Fruit fly (Drosophila melanogaster) whole organism, prepupa: Measurements from ENCODE around the gene Sugb.

Source experiments
- Blimp-1 ChIP-seq: fragments of 200-800 bp; sonication (Bioruptor generic); optimal IDR thresholded peaks from 3 replicates; lab custom pipeline; 2017; ENCODE audit warnings: missing biosample characterization, missing genetic modification characterization, mild to moderate bottlenecking, moderate library complexity, missing genetic modification reagents
- CG10631 ChIP-seq: fragments of 200-800 bp; sonication (Bioruptor generic); optimal IDR thresholded peaks from 2 replicates; lab custom pipeline; 2016; ENCODE audit warnings: missing biosample characterization, missing genetic modification characterization
- CG10669 ChIP-seq: fragments of 200-800 bp; sonication (Bioruptor generic); optimal IDR thresholded peaks from 3 replicates; lab custom pipeline; 2018; ENCODE audit warnings: missing biosample characterization, mild to moderate bottlenecking, missing genetic modification characterization, moderate library complexity
- CG11294 ChIP-seq: fragments of 200-800 bp; sonication (Bioruptor generic); IDR thresholded peaks from 2 replicates; pipeline ENCODE4 v1.3.6; 2022; ENCODE audit warnings: missing biosample characterization, missing genetic modification characterization
- CG11762 ChIP-seq: fragments of 200-800 bp; sonication (Bioruptor generic); optimal IDR thresholded peaks from 3 replicates; lab custom pipeline; 2016; ENCODE audit warnings: missing biosample characterization, missing genetic modification characterization; ENCODE audit not compliant: insufficient read depth
- CG1621 ChIP-seq: fragments of 200-800 bp; sonication (Bioruptor generic); optimal IDR thresholded peaks from 3 replicates; lab custom pipeline; 2018; ENCODE audit warnings: missing biosample characterization, mild to moderate bottlenecking, missing genetic modification characterization
- CG16779 ChIP-seq: fragments of 200-800 bp; sonication (Bioruptor generic); optimal IDR thresholded peaks from 3 replicates; lab custom pipeline; 2017; ENCODE audit warnings: missing biosample characterization, mild to moderate bottlenecking, missing genetic modification characterization
- CG3032 ChIP-seq: fragments of 200-800 bp; optimal IDR thresholded peaks from 2 replicates; lab custom pipeline; 2019; ENCODE audit warnings: missing biosample characterization, mild to moderate bottlenecking, missing genetic modification characterization, moderate library complexity
- CG31627 ChIP-seq: fragments of 200-800 bp; sonication (Bioruptor generic); optimal IDR thresholded peaks from 3 replicates; lab custom pipeline; 2016; ENCODE audit warnings: missing biosample characterization, missing genetic modification characterization
- CG32006 ChIP-seq: fragments of 200-800 bp; sonication (Bioruptor generic); optimal IDR thresholded peaks from 3 replicates; lab custom pipeline; 2017; ENCODE audit warnings: missing biosample characterization, mild to moderate bottlenecking, missing genetic modification characterization
- CG34406 ChIP-seq: fragments of 200-800 bp; sonication (Bioruptor generic); optimal IDR thresholded peaks from 3 replicates; lab custom pipeline; 2016; ENCODE audit warnings: missing biosample characterization, missing genetic modification characterization
- CG3919 ChIP-seq: fragments of 200-800 bp; sonication (Bioruptor generic); optimal IDR thresholded peaks from 3 replicates; lab custom pipeline; 2016; ENCODE audit warnings: missing biosample characterization, missing genetic modification characterization
- CG4318 ChIP-seq: fragments of 200-800 bp; sonication (Bioruptor generic); optimal IDR thresholded peaks from 3 replicates; lab custom pipeline; 2017; ENCODE audit warnings: missing biosample characterization, mild to moderate bottlenecking, missing genetic modification characterization
- CG6163 ChIP-seq: fragments of 200-800 bp; sonication (Bioruptor generic); IDR thresholded peaks from 3 replicates; pipeline ENCODE4 v1.3.6; 2022; ENCODE audit warnings: missing biosample characterization, missing genetic modification characterization
- CG6276 ChIP-seq: fragments of 200-800 bp; sonication (Bioruptor generic); optimal IDR thresholded peaks from 2 replicates; lab custom pipeline; 2017; ENCODE audit warnings: missing biosample characterization, mild to moderate bottlenecking, missing genetic modification characterization
- CG6792 ChIP-seq: fragments of 200-800 bp; sonication (Bioruptor generic); optimal IDR thresholded peaks from 3 replicates; lab custom pipeline; 2016; ENCODE audit warnings: missing biosample characterization, missing genetic modification characterization
- CG6808 ChIP-seq: fragments of 200-800 bp; sonication (Bioruptor generic); optimal IDR thresholded peaks from 3 replicates; lab custom pipeline; 2017; ENCODE audit warnings: missing biosample characterization, missing genetic modification characterization, mild to moderate bottlenecking, moderate library complexity, missing genetic modification reagents
- CG6854 ChIP-seq: fragments of 200-800 bp; sonication (Bioruptor generic); optimal IDR thresholded peaks from 2 replicates; lab custom pipeline; 2017; ENCODE audit warnings: missing biosample characterization, mild to moderate bottlenecking, missing genetic modification characterization
- CG7368 ChIP-seq: fragments of 200-800 bp; sonication (Bioruptor generic); optimal IDR thresholded peaks from 3 replicates; lab custom pipeline; 2016; ENCODE audit warnings: missing biosample characterization, missing genetic modification characterization
- CG8119 ChIP-seq: fragments of 200-800 bp; sonication (Bioruptor generic); IDR thresholded peaks from 3 replicates; pipeline ENCODE4 v1.3.6; 2022; ENCODE audit warnings: missing biosample characterization, missing genetic modification characterization
- CG8319 ChIP-seq: fragments of 200-800 bp; sonication (Bioruptor generic); optimal IDR thresholded peaks from 3 replicates; lab custom pipeline; 2016; ENCODE audit warnings: missing biosample characterization, missing genetic modification characterization
- CG9139 ChIP-seq: fragments of 200-800 bp; sonication (Bioruptor generic); optimal IDR thresholded peaks from 3 replicates; lab custom pipeline; 2017; ENCODE audit warnings: missing biosample characterization, mild to moderate bottlenecking, missing genetic modification characterization
- Eip75B ChIP-seq: fragments of 200-800 bp; sonication (Bioruptor generic); optimal IDR thresholded peaks from 3 replicates; lab custom pipeline; 2016; ENCODE audit warnings: missing biosample characterization, missing genetic modification characterization
- Ets21C ChIP-seq: fragments of 200-800 bp; sonication (Bioruptor generic); optimal IDR thresholded peaks from 3 replicates; lab custom pipeline; 2016; ENCODE audit warnings: missing biosample characterization, missing genetic modification characterization
- Ets96B ChIP-seq: fragments of 200-800 bp; optimal IDR thresholded peaks from 2 replicates; lab custom pipeline; 2019; ENCODE audit warnings: missing biosample characterization, mild to moderate bottlenecking, missing genetic modification characterization, moderate library complexity
- Gug ChIP-seq: fragments of 200-800 bp; sonication (Bioruptor generic); IDR thresholded peaks from 2 replicates; pipeline ENCODE4 v1.3.6; 2022; ENCODE audit warnings: missing biosample characterization, missing genetic modification characterization
- Hr38 ChIP-seq: sonication (Bioruptor generic); optimal IDR thresholded peaks from 2 replicates; lab custom pipeline; 2016; ENCODE audit warnings: missing biosample characterization, missing genetic modification characterization
- Hr39 ChIP-seq: fragments of 200-800 bp; sonication (Bioruptor generic); optimal IDR thresholded peaks from 2 replicates; lab custom pipeline; 2016; ENCODE audit warnings: missing biosample characterization, missing genetic modification characterization
- Lpt ChIP-seq: fragments of 200-800 bp; sonication (Bioruptor generic); optimal IDR thresholded peaks from 3 replicates; lab custom pipeline; 2016; ENCODE audit warnings: missing biosample characterization, missing genetic modification characterization
- Met ChIP-seq: fragments of 200-800 bp; sonication (Bioruptor generic); optimal IDR thresholded peaks from 3 replicates; lab custom pipeline; 2016; ENCODE audit warnings: missing biosample characterization, missing genetic modification characterization
- OdsH ChIP-seq: fragments of 200-800 bp; sonication (Bioruptor generic); optimal IDR thresholded peaks from 3 replicates; lab custom pipeline; 2016; ENCODE audit warnings: missing biosample characterization, missing genetic modification characterization
- Smox ChIP-seq: fragments of 200-800 bp; sonication (Bioruptor generic); optimal IDR thresholded peaks from 3 replicates; lab custom pipeline; 2016; ENCODE audit warnings: missing biosample characterization, missing genetic modification characterization
- Sox102F ChIP-seq: fragments of 200-800 bp; sonication (Bioruptor generic); optimal IDR thresholded peaks from 2 replicates; lab custom pipeline; 2016; ENCODE audit warnings: missing biosample characterization, mild to moderate bottlenecking, missing genetic modification characterization
- Sox14 ChIP-seq: fragments of 200-800 bp; sonication (Bioruptor generic); optimal IDR thresholded peaks from 3 replicates; lab custom pipeline; 2016; ENCODE audit warnings: missing biosample characterization, missing genetic modification characterization
- Sox15 ChIP-seq: fragments of 200-800 bp; sonication (Bioruptor generic); optimal IDR thresholded peaks from 3 replicates; lab custom pipeline; 2016; ENCODE audit warnings: missing biosample characterization, missing genetic modification characterization
- achi ChIP-seq: fragments of 200-800 bp; sonication (Bioruptor generic); optimal IDR thresholded peaks from 3 replicates; lab custom pipeline; 2016; ENCODE audit warnings: missing biosample characterization, missing genetic modification characterization
- cyc ChIP-seq: fragments of 200-800 bp; sonication (Bioruptor generic); optimal IDR thresholded peaks from 3 replicates; lab custom pipeline; 2016; ENCODE audit warnings: missing biosample characterization, missing genetic modification characterization
- dac ChIP-seq: fragments of 200-800 bp; sonication (Bioruptor generic); optimal IDR thresholded peaks from 2 replicates; lab custom pipeline; 2017; ENCODE audit warnings: missing biosample characterization, mild to moderate bottlenecking, missing genetic modification characterization
- dsx ChIP-seq: fragments of 200-800 bp; optimal IDR thresholded peaks from 3 replicates; lab custom pipeline; 2019; ENCODE audit warnings: missing biosample characterization, mild to moderate bottlenecking, missing genetic modification characterization, moderate library complexity; ENCODE audit not compliant: poor library complexity, severe bottlenecking
- eg ChIP-seq: fragments of 200-800 bp; sonication (Bioruptor generic); IDR thresholded peaks from 3 replicates; pipeline ENCODE4 v1.3.6; 2022; ENCODE audit warnings: missing biosample characterization, missing genetic modification characterization
- esn ChIP-seq: fragments of 200-800 bp; sonication (Bioruptor generic); optimal IDR thresholded peaks from 2 replicates; lab custom pipeline; 2016; ENCODE audit warnings: missing biosample characterization, mild to moderate bottlenecking, missing genetic modification characterization, moderate library complexity
- fd59A ChIP-seq: fragments of 200-800 bp; sonication (Bioruptor generic); optimal IDR thresholded peaks from 2 replicates; lab custom pipeline; 2017; ENCODE audit warnings: missing biosample characterization, mild to moderate bottlenecking, missing genetic modification characterization, missing genetic modification reagents
- fkh ChIP-seq: fragments of 200-800 bp; sonication (Bioruptor generic); optimal IDR thresholded peaks from 3 replicates; lab custom pipeline; 2017; ENCODE audit warnings: missing biosample characterization, mild to moderate bottlenecking, missing genetic modification characterization, moderate library complexity
- lz ChIP-seq: fragments of 200-800 bp; sonication (Bioruptor generic); optimal IDR thresholded peaks from 3 replicates; lab custom pipeline; 2016; ENCODE audit warnings: missing biosample characterization, missing genetic modification characterization
- net ChIP-seq: fragments of 200-800 bp; sonication (Bioruptor generic); optimal IDR thresholded peaks from 3 replicates; lab custom pipeline; 2016; ENCODE audit warnings: missing biosample characterization, missing genetic modification characterization
- pdm3 ChIP-seq: fragments of 200-800 bp; sonication (Bioruptor generic); optimal IDR thresholded peaks from 3 replicates; lab custom pipeline; 2016; ENCODE audit warnings: missing biosample characterization, missing genetic modification characterization
- salr ChIP-seq, 2 experiments: fragments of 200-800 bp; sonication (Bioruptor generic); optimal IDR thresholded peaks; 3 replicates each; lab custom pipeline; 2016 to 2018; ENCODE audit warnings: missing biosample characterization in 2 of 2, missing genetic modification characterization in 2 of 2, mild to moderate bottlenecking in 1 of 2
- ss ChIP-seq, 2 experiments: fragments of 200-800 bp; sonication (Bioruptor generic); optimal IDR thresholded peaks; 2 replicates in 1 of 2; 3 replicates in 1 of 2; lab custom pipeline; 2017 to 2018; ENCODE audit warnings: mild to moderate bottlenecking in 2 of 2, missing biosample characterization in 2 of 2, missing genetic modification characterization in 2 of 2, moderate library complexity in 1 of 2
- svp ChIP-seq: fragments of 200-800 bp; sonication (Bioruptor generic); peaks from one replicate; lab custom pipeline; 2016; ENCODE audit warnings: missing biosample characterization, missing genetic modification characterization
- topi ChIP-seq: fragments of 200-800 bp; sonication (Bioruptor generic); optimal IDR thresholded peaks from 3 replicates; lab custom pipeline; 2016; ENCODE audit warnings: missing biosample characterization, missing genetic modification characterization
- vri ChIP-seq: fragments of 200-800 bp; sonication (Bioruptor generic); optimal IDR thresholded peaks from 3 replicates; lab custom pipeline; 2016; ENCODE audit warnings: missing biosample characterization, mild to moderate bottlenecking, missing genetic modification characterization

Sugb gene

dm6 chr3L:11683819-11684521 is at the start of gene Sugb:
Gene Sugb, plus strand, starts transcription at chr3L:11683980.
- TF ChIP-seq Gug (GFP tag; lab: Robert Waterston, UW) (peak; percentile 25; the same call in 1 of the 2 replicates), vri (GFP tag; lab: Kevin White, UChicago) (peak; percentile 76), fd59A (GFP tag; lab: Kevin White, UChicago) (peak; percentile 7), Smox (GFP tag; lab: Kevin White, UChicago) (no peak), CG34406 (GFP tag; lab: Kevin White, UChicago) (no peak), ss (GFP tag; optimal IDR thresholded peaks at IDR 0.05; lab: Kevin White, UChicago) (peak; percentile 20 to 56), achi (GFP tag; lab: Kevin White, UChicago) (peak; percentile 76), lz (peak; percentile 74), CG8319 (GFP tag; lab: Kevin White, UChicago) (no peak), Sox15 (no peak), CG1621 (peak; percentile 53), CG6276 (GFP tag; lab: Kevin White, UChicago) (peak; percentile 73), Eip75B (peak; percentile 77), CG3032 (tag; lab: Kevin White, UChicago) (peak; percentile 57), fkh (GFP tag; lab: Kevin White, UChicago) (peak; percentile 96), dac (GFP tag; lab: Kevin White, UChicago) (peak; percentile 18), CG31627 (GFP tag; lab: Kevin White, UChicago) (peak; percentile 63), CG6163 (peak; percentile 82), Ets96B (tag; lab: Kevin White, UChicago) (peak; percentile 33), svp (GFP tag; lab: Kevin White, UChicago) (peak; percentile 89), CG11294 (GFP tag; lab: Robert Waterston, UW) (no peak), CG6808 (peak; percentile 66), Sox14 (GFP tag; lab: Kevin White, UChicago) (peak; percentile 74), CG4318 (GFP tag; lab: Kevin White, UChicago) (no peak), pdm3 (GFP tag; lab: Kevin White, UChicago) (no peak), Met (GFP tag; lab: Kevin White, UChicago) (peak; percentile 70), CG7368 (GFP tag; lab: Kevin White, UChicago) (no peak), Ets21C (peak; percentile 43), cyc (GFP tag; lab: Kevin White, UChicago) (no peak), CG32006 (no peak), CG9139 (GFP tag; lab: Kevin White, UChicago) (peak; percentile 12), CG8119 (GFP tag; lab: Robert Waterston, UW) (peak; percentile 70; the same call in 2 of the 3 replicates), CG3919 (GFP tag; lab: Kevin White, UChicago) (no peak), salr (GFP tag; optimal IDR thresholded peaks at IDR 0.05; lab: Kevin White, UChicago) (peak in 1 of 2 experiments; percentile 59), CG10669 (GFP tag; lab: Kevin White, UChicago) (no peak), Lpt (GFP tag; lab: Kevin White, UChicago) (peak; percentile 46), Blimp-1 (GFP tag; lab: Kevin White, UChicago) (no peak), OdsH (GFP tag; lab: Kevin White, UChicago) (peak; percentile 71), CG11762 (no peak), Hr39 (GFP tag; lab: Kevin White, UChicago) (no peak), CG10631 (GFP tag; lab: Kevin White, UChicago) (peak; percentile 57), esn (GFP tag; lab: Kevin White, UChicago) (peak; percentile 84), Sox102F (GFP tag; lab: Kevin White, UChicago) (no peak), CG6792 (peak; percentile 57), eg (GFP tag; lab: Robert Waterston, UW) (no peak; the same call in 1 of the 3 replicates), net (GFP tag; lab: Kevin White, UChicago) (peak; percentile 68), Hr38 (GFP tag; lab: Kevin White, UChicago) (no peak), dsx (GFP tag; lab: Kevin White, UChicago) (no peak), CG6854 (GFP tag; lab: Kevin White, UChicago) (no peak), topi (GFP tag; lab: Kevin White, UChicago) (peak; percentile 11), CG16779 (peak; percentile 76)
